Worm (Caenorhabditis elegans): Measurements from ENCODE around the gene F37B4.15.

DNA sequence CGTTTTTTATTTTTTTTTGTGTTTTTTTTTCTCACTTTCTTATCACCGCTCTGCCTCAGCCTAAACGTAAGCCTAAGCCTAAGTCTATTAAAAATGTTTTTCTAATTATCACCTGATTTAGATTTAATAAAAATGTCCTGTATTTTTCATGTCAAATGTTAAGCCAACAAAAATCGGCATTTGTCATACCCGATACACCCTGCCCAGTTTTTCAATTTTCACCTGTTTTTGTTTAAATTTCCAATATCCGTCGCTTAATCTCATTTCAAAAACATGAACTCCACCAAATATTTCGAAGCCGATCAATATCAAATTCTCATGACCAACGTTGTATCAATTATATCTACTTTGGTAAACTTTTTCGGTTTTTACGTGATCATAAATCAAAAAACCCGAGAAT, 39.2 kb downstream of the F37B4.15 start, which contains the start of gene C31B8.1:
- no peak for TF ChIP-seq ztf-25 (GFP tag; IDR thresholded peaks at IDR 0.05)
- no peak for TF ChIP-seq ama-1 (optimal IDR thresholded peaks at IDR 0.05)
- TF ChIP-seq ama-1 (GFP tag; optimal IDR thresholded peaks at IDR 0.05) = no peak
- no peak for TF ChIP-seq nfya-2 (GFP tag; IDR thresholded peaks at IDR 0.05)

All from whole organism, young adult.